Worm (Caenorhabditis elegans) whole organism, young adult: ENCODE measurements around the gene F26A1.9.

ENCODE experiments used
- B0336.3 ChIP-seq: fragments of 200-800 bp; sonication (Bioruptor generic); IDR thresholded peaks from 2 replicates; pipeline ENCODE4 v1.3.6; 2022; ENCODE audit warnings: missing genetic modification characterization, missing compliant biosample characterization
- C17E4.6 ChIP-seq: fragments of 200-800 bp; sonication (Bioruptor generic); IDR thresholded peaks from 2 replicates; pipeline ENCODE4 v1.3.6; 2022; ENCODE audit warnings: missing genetic modification reagents, missing genetic modification characterization, missing compliant biosample characterization
- D2030.7 ChIP-seq: fragments of 200-800 bp; sonication (Bioruptor generic); IDR thresholded peaks from 2 replicates; pipeline ENCODE4 v1.3.6; 2022; ENCODE audit warnings: missing genetic modification reagents, missing genetic modification characterization, missing compliant biosample characterization
- F33H1.4 ChIP-seq: fragments of 200-800 bp; sonication (Bioruptor generic); IDR thresholded peaks from 2 replicates; pipeline ENCODE4 v1.3.6; 2022; ENCODE audit warnings: missing genetic modification reagents, missing genetic modification characterization, missing compliant biosample characterization
- F55B11.4 ChIP-seq: sonication (generic microtip); optimal IDR thresholded peaks from 2 replicates; lab custom pipeline; 2016; ENCODE audit warnings: missing compliant biosample characterization, missing genetic modification characterization, borderline replicate concordance; ENCODE audit not compliant: insufficient read depth
- aptf-2 ChIP-seq: fragments of 200-800 bp; sonication (Bioruptor generic); conservative IDR thresholded peaks from 2 replicates; pipeline ENCODE4 v1.3.6; 2022; ENCODE audit warnings: missing genetic modification reagents, missing genetic modification characterization, missing compliant biosample characterization
- athp-1 ChIP-seq: sonication (generic microtip); optimal IDR thresholded peaks from 2 replicates; lab custom pipeline; 2017; ENCODE audit warnings: mild to moderate bottlenecking, missing genetic modification characterization, missing compliant biosample characterization
- bed-1 ChIP-seq: fragments of 200-800 bp; sonication (Bioruptor generic); IDR thresholded peaks from 2 replicates; pipeline ENCODE4 v1.3.6; 2022; ENCODE audit warnings: missing genetic modification reagents, missing genetic modification characterization, missing compliant biosample characterization
- cebp-2 ChIP-seq: fragments of 200-800 bp; sonication (Bioruptor generic); IDR thresholded peaks from 2 replicates; pipeline ENCODE4 v1.3.6; 2022; ENCODE audit warnings: missing genetic modification characterization, missing compliant biosample characterization
- chd-7 ChIP-seq: sonication (generic microtip); optimal IDR thresholded peaks from 2 replicates; lab custom pipeline; 2016; ENCODE audit warnings: mild to moderate bottlenecking, missing genetic modification characterization, moderate library complexity, missing compliant biosample characterization
- die-1 ChIP-seq: sonication (generic microtip); optimal IDR thresholded peaks from 2 replicates; lab custom pipeline; 2016; ENCODE audit warnings: missing genotype, mild to moderate bottlenecking, missing genetic modification characterization, missing compliant biosample characterization
- dox-1 ChIP-seq: fragments of 200-800 bp; sonication (Bioruptor generic); IDR thresholded peaks from 2 replicates; pipeline ENCODE4 v1.3.6; 2022; ENCODE audit warnings: missing genetic modification reagents, missing genetic modification characterization, missing compliant biosample characterization
- dpl-1 ChIP-seq: fragments of 150-350 bp; optimal IDR thresholded peaks from 2 replicates; lab custom pipeline; 2014; ENCODE audit warnings: missing biosample characterization, missing genetic modification reagents, missing genetic modification characterization
- efl-1 ChIP-seq: fragments of 150-350 bp; optimal IDR thresholded peaks from 2 replicates; lab custom pipeline; 2014; ENCODE audit warnings: missing biosample characterization, missing genetic modification reagents, missing genetic modification characterization
- egrh-3 ChIP-seq: fragments of 200-800 bp; sonication (Bioruptor generic); IDR thresholded peaks from 2 replicates; pipeline ENCODE4 v1.3.6; 2022; ENCODE audit warnings: missing genetic modification reagents, missing genetic modification characterization, missing compliant biosample characterization
- ekl-4 ChIP-seq: fragments of 200-800 bp; sonication (Bioruptor generic); IDR thresholded peaks from 2 replicates; pipeline ENCODE4 v1.3.6; 2022; ENCODE audit warnings: missing genetic modification reagents, missing genetic modification characterization, missing compliant biosample characterization
- him-1 ChIP-seq: sonication (generic microtip); optimal IDR thresholded peaks from 2 replicates; lab custom pipeline; 2016; ENCODE audit warnings: missing genotype, missing genetic modification reagents, missing genetic modification characterization, missing compliant biosample characterization
- hlh-12 ChIP-seq: sonication (generic microtip); optimal IDR thresholded peaks from 2 replicates; lab custom pipeline; 2016; ENCODE audit warnings: missing genetic modification characterization, missing compliant biosample characterization
- hmg-1.2 ChIP-seq: fragments of 200-800 bp; sonication (Bioruptor generic); IDR thresholded peaks from 2 replicates; pipeline ENCODE4 v1.3.6; 2022; ENCODE audit warnings: missing genetic modification reagents, missing genetic modification characterization, missing compliant biosample characterization
- hrde-1 ChIP-seq: sonication (generic microtip); optimal IDR thresholded peaks from 2 replicates; lab custom pipeline; 2016; ENCODE audit warnings: missing genetic modification characterization, mild to moderate bottlenecking, missing compliant biosample characterization, moderate library complexity, missing genotype, missing genetic modification reagents, borderline replicate concordance
- hsf-1 ChIP-seq: fragments of 200-800 bp; sonication (Bioruptor generic); IDR thresholded peaks from 2 replicates; pipeline ENCODE4 v1.3.6; 2022; ENCODE audit warnings: missing genetic modification reagents, missing genetic modification characterization, missing compliant biosample characterization
- lag-1 ChIP-seq: fragments of 200-800 bp; sonication (Bioruptor generic); IDR thresholded peaks from 2 replicates; pipeline ENCODE4 v1.3.6; 2022; ENCODE audit warnings: missing genetic modification reagents, missing genetic modification characterization, missing compliant biosample characterization
- lin-26 ChIP-seq: fragments of 200-800 bp; sonication (Bioruptor generic); IDR thresholded peaks from 2 replicates; pipeline ENCODE4 v1.3.6; 2022; ENCODE audit warnings: missing genetic modification reagents, missing genetic modification characterization, missing compliant biosample characterization
- lin-35 ChIP-seq, 3 experiments: fragments of 150-350 bp in 2 of 3; sonication (generic microtip) in 1 of 3; optimal IDR thresholded peaks; 2 replicates each; lab custom pipeline; 2014 to 2018; ENCODE audit warnings: missing biosample characterization in 3 of 3, missing genetic modification characterization in 3 of 3, missing genetic modification reagents in 3 of 3
- lin-54 ChIP-seq: fragments of 200-800 bp; sonication (Bioruptor generic); optimal IDR thresholded peaks from 2 replicates; lab custom pipeline; 2018; ENCODE audit warnings: mild to moderate bottlenecking, missing genetic modification characterization, missing compliant biosample characterization
- lsl-1 ChIP-seq: fragments of 200-800 bp; sonication (Bioruptor generic); optimal IDR thresholded peaks from 2 replicates; lab custom pipeline; 2018; ENCODE audit warnings: mild to moderate bottlenecking, missing genetic modification characterization, moderate library complexity, missing compliant biosample characterization
- madf-6 ChIP-seq: fragments of 200-800 bp; sonication (Bioruptor generic); IDR thresholded peaks from 2 replicates; pipeline ENCODE4 v1.3.6; 2022; ENCODE audit warnings: missing genetic modification reagents, missing genetic modification characterization, missing compliant biosample characterization
- madf-8 ChIP-seq: fragments of 200-800 bp; sonication (Bioruptor generic); conservative IDR thresholded peaks from 2 replicates; pipeline ENCODE4 v1.3.6; 2022; ENCODE audit warnings: missing genetic modification reagents, missing genetic modification characterization, missing compliant biosample characterization
- mes-4 ChIP-seq: sonication (generic microtip); optimal IDR thresholded peaks from 2 replicates; lab custom pipeline; 2016; ENCODE audit warnings: missing genotype, missing genetic modification characterization, missing compliant biosample characterization
- nfyb-1 ChIP-seq: fragments of 200-800 bp; sonication (Bioruptor generic); IDR thresholded peaks from 2 replicates; pipeline ENCODE4 v1.3.6; 2022; ENCODE audit warnings: missing genetic modification reagents, missing genetic modification characterization, missing compliant biosample characterization
- nhr-80 ChIP-seq: sonication (generic microtip); optimal IDR thresholded peaks from 2 replicates; lab custom pipeline; 2016; ENCODE audit warnings: missing genetic modification characterization, missing compliant biosample characterization
- pbrm-1 ChIP-seq: fragments of 200-800 bp; sonication (Bioruptor generic); IDR thresholded peaks from 2 replicates; pipeline ENCODE4 v1.3.6; 2022; ENCODE audit warnings: missing genetic modification reagents, missing genetic modification characterization, missing compliant biosample characterization
- rcor-1 ChIP-seq: fragments of 200-800 bp; sonication (Bioruptor generic); IDR thresholded peaks from 2 replicates; pipeline ENCODE4 v1.3.6; 2022; ENCODE audit warnings: missing genetic modification reagents, missing genetic modification characterization, missing compliant biosample characterization
- rec-8 ChIP-seq, 2 experiments: sonication (generic microtip); optimal IDR thresholded peaks; 2 replicates each; lab custom pipeline; 2016; ENCODE audit warnings: mild to moderate bottlenecking in 2 of 2, missing genetic modification characterization in 2 of 2, missing genetic modification reagents in 2 of 2, missing genotype in 2 of 2, missing biosample characterization in 1 of 2, missing compliant biosample characterization in 1 of 2, moderate library complexity in 1 of 2
- snpc-1.3 ChIP-seq: sonication (generic microtip); optimal IDR thresholded peaks from 2 replicates; lab custom pipeline; 2017; ENCODE audit warnings: missing genetic modification characterization, mild to moderate bottlenecking, missing compliant biosample characterization, antibody characterized with exemption, moderate library complexity, missing genotype, missing genetic modification reagents; ENCODE audit not compliant: insufficient read depth
- xnd-1 ChIP-seq: sonication (generic microtip); optimal IDR thresholded peaks from 2 replicates; lab custom pipeline; 2016; ENCODE audit warnings: missing genotype, missing genetic modification reagents, missing genetic modification characterization, missing compliant biosample characterization
- zfh-2 ChIP-seq: fragments of 200-800 bp; sonication (Bioruptor generic); conservative IDR thresholded peaks from 2 replicates; pipeline ENCODE4 v1.3.6; 2022; ENCODE audit warnings: missing genetic modification reagents, missing genetic modification characterization, missing compliant biosample characterization
- ztf-22 ChIP-seq: fragments of 200-800 bp; sonication (Bioruptor generic); optimal IDR thresholded peaks from 2 replicates; lab custom pipeline; 2018; ENCODE audit warnings: mild to moderate bottlenecking, missing genetic modification characterization, moderate library complexity, missing compliant biosample characterization
- ztf-25 ChIP-seq: fragments of 200-800 bp; sonication (Bioruptor generic); IDR thresholded peaks from 2 replicates; pipeline ENCODE4 v1.3.6; 2022; ENCODE audit warnings: missing genetic modification reagents, missing genetic modification characterization, missing compliant biosample characterization
- ztf-26 ChIP-seq: sonication (generic microtip); optimal IDR thresholded peaks from 2 replicates; lab custom pipeline; 2017; ENCODE audit warnings: missing genetic modification characterization, missing compliant biosample characterization

The F26A1.9 gene

ce11 chrIII:4781937-4782576 lies 47.3 kb downstream of the F26A1.9 start, which contains the start of the genes gex-5 and C38D4.10:
TSS of gene gex-5 (minus strand) at chrIII:4781987.
TSS of gene C38D4.10 (plus strand) at chrIII:4782526.
- 0 out of 2 replicates have a peak, but pooled peaks have one; percentile 21 for TF ChIP-seq pbrm-1 (GFP tag; lab: Robert Waterston, UW)
- TF ChIP-seq snpc-1.3 (tag; lab: Kevin White, UChicago), result peak; percentile 12
- 0 out of 2 replicates have a peak, but pooled peaks have one; percentile 12 for TF ChIP-seq rcor-1 (GFP tag; lab: Robert Waterston, UW)
- peak; percentile 62 for TF ChIP-seq D2030.7
- TF ChIP-seq lsl-1 (GFP tag; lab: Kevin White, UChicago), result peak; percentile 78
- TF ChIP-seq F33H1.4 (GFP tag; lab: Robert Waterston, UW), result peak; percentile 77
- 0 out of 2 replicates have a peak, but pooled peaks have one; percentile 25 for TF ChIP-seq aptf-2
- TF ChIP-seq madf-8 (GFP tag; lab: Robert Waterston, UW), result peak; percentile 56
- peak; percentile 12 for TF ChIP-seq him-1 (tag; lab: Kevin White, UChicago)
- TF ChIP-seq xnd-1 (tag; lab: Kevin White, UChicago), result peak; percentile 73
- peak; percentile 43 for TF ChIP-seq lin-54 (GFP tag; lab: Kevin White, UChicago)
- peak; percentile 24; the same call in 1 of the 2 replicates for TF ChIP-seq hmg-1.2 (GFP tag; lab: Robert Waterston, UW)
- TF ChIP-seq efl-1, result peak; percentile 63
- TF ChIP-seq madf-6 (GFP tag; lab: Robert Waterston, UW), result peak; percentile 88
- peak; percentile 24 for TF ChIP-seq dpl-1 (GFP tag; lab: Kevin White, UChicago)
- peak; percentile 53; the same call in 1 of the 2 replicates for TF ChIP-seq C17E4.6 (GFP tag; lab: Robert Waterston, UW)

- TF ChIP-seq xnd-1 (tag; lab: Kevin White, UChicago) (no peak), nhr-80 (tag; lab: Kevin White, UChicago) (peak; percentile 20), ekl-4 (no peak), nfyb-1 (GFP tag; lab: Robert Waterston, UW) (no peak), lin-35 (GFP tag; optimal IDR thresholded peaks at IDR 0.05; lab: Kevin White, UChicago) (no peak), ztf-26 (tag; lab: Kevin White, UChicago) (no peak), egrh-3 (no peak)
Observed at ce11 chrIII:4779855-4780254, 49.5 kb downstream of the F26A1.9 start, which contains the start of gene B0393.9. TSS of gene B0393.9 (minus strand) at chrIII:4780157.

- TF ChIP-seq cebp-2 (GFP tag; lab: Robert Waterston, UW) (no peak), chd-7 (tag; lab: Kevin White, UChicago) (no peak), F55B11.4 (tag; lab: Kevin White, UChicago) (no peak), bed-1 (GFP tag; lab: Robert Waterston, UW) (no peak), die-1 (tag; lab: Kevin White, UChicago) (no peak), hlh-12 (tag; lab: Kevin White, UChicago) (no peak), lin-26 (GFP tag; lab: Robert Waterston, UW) (no peak), mes-4 (tag; lab: Kevin White, UChicago) (no peak), athp-1 (tag; lab: Kevin White, UChicago) (no peak), lag-1 (GFP tag; lab: Robert Waterston, UW) (no peak), B0336.3 (GFP tag; lab: Robert Waterston, UW) (no peak), dox-1 (no peak), zfh-2 (GFP tag; lab: Robert Waterston, UW) (no peak), rec-8 (tag; optimal IDR thresholded peaks at IDR 0.05; lab: Kevin White, UChicago) (no peak), ztf-22 (GFP tag; lab: Kevin White, UChicago) (no peak), hrde-1 (tag; lab: Kevin White, UChicago) (no peak), ztf-26 (tag; lab: Kevin White, UChicago) (no peak), dpl-1 (GFP tag; lab: Kevin White, UChicago) (no peak), ztf-25 (GFP tag; lab: Robert Waterston, UW) (no peak), hsf-1 (GFP tag; lab: Robert Waterston, UW) (no peak)
Observed at ce11 chrIII:4778003-4778402, 51.3 kb downstream of the F26A1.9 start, which contains the start of gene B0393.7. TSS of gene B0393.7 (minus strand) at chrIII:4778103.
